Worm (Caenorhabditis elegans) whole organism, L1 larva: ENCODE measurements around the gene ugt-10.

Source experiments
- C16A3.4 ChIP-seq: fragments of 150-350 bp; optimal IDR thresholded peaks from 2 replicates; lab custom pipeline; 2014; ENCODE audit warnings: missing biosample characterization, missing genetic modification characterization
- aha-1 ChIP-seq: fragments of 150-350 bp; optimal IDR thresholded peaks from 2 replicates; lab custom pipeline; 2014; ENCODE audit warnings: missing biosample characterization, missing genetic modification characterization
- ceh-63 ChIP-seq: fragments of 200-800 bp; sonication (Bioruptor generic); optimal IDR thresholded peaks from 2 replicates; lab custom pipeline; 2018; ENCODE audit warnings: mild to moderate bottlenecking, missing genetic modification characterization, missing compliant biosample characterization
- ceh-8 ChIP-seq: fragments of 200-800 bp; sonication (Bioruptor generic); optimal IDR thresholded peaks from 2 replicates; lab custom pipeline; 2018; ENCODE audit warnings: mild to moderate bottlenecking, missing genetic modification characterization, moderate library complexity, missing compliant biosample characterization
- ceh-82 ChIP-seq, 3 experiments: fragments of 150-350 bp in 1 of 3; sonication (generic microtip) in 2 of 3; optimal IDR thresholded peaks; 2 replicates each; lab custom pipeline; 2014 to 2017; ENCODE audit warnings: missing biosample characterization in 3 of 3, missing genetic modification characterization in 3 of 3
- ceh-90 ChIP-seq: sonication (generic microtip); optimal IDR thresholded peaks from 2 replicates; lab custom pipeline; 2016; ENCODE audit warnings: missing genetic modification characterization, missing compliant biosample characterization
- dpl-1 ChIP-seq, 3 experiments: fragments of 150-350 bp in 2 of 3; sonication (generic microtip) in 1 of 3; optimal IDR thresholded peaks; 2 replicates each; lab custom pipeline; 2014 to 2017; ENCODE audit warnings: missing biosample characterization in 3 of 3, missing genetic modification characterization in 3 of 3, missing genetic modification reagents in 3 of 3
- dsc-1 ChIP-seq: sonication (generic microtip); optimal IDR thresholded peaks from 2 replicates; lab custom pipeline; 2016; ENCODE audit warnings: mild to moderate bottlenecking, missing genetic modification characterization, missing compliant biosample characterization
- efl-1 ChIP-seq, 4 experiments: fragments of 150-350 bp; optimal IDR thresholded peaks in 3 of 4; peaks in 1 of 4; 1 replicate in 1 of 4; 2 replicates in 3 of 4; lab custom pipeline; 2014; ENCODE audit warnings: missing biosample characterization in 2 of 4, missing genetic modification characterization in 2 of 4, missing genetic modification reagents in 2 of 4
- efl-3 ChIP-seq: fragments of 200-800 bp; sonication (Bioruptor generic); optimal IDR thresholded peaks from 2 replicates; lab custom pipeline; 2018; ENCODE audit warnings: mild to moderate bottlenecking, missing genetic modification characterization, missing compliant biosample characterization
- egl-13 ChIP-seq: sonication (generic microtip); optimal IDR thresholded peaks from 2 replicates; lab custom pipeline; 2016; ENCODE audit warnings: missing genotype, missing genetic modification reagents, missing genetic modification characterization, missing compliant biosample characterization
- egl-27 ChIP-seq, 2 experiments: fragments of 150-350 bp in 1 of 2; sonication (generic microtip); optimal IDR thresholded peaks; 3 replicates each; lab custom pipeline; 2017 to 2018; ENCODE audit warnings: missing biosample characterization in 2 of 2, missing genetic modification characterization in 2 of 2, missing genetic modification reagents in 2 of 2
- elt-2 ChIP-seq: sonication (generic microtip); optimal IDR thresholded peaks from 2 replicates; lab custom pipeline; 2016; ENCODE audit warnings: missing genetic modification characterization, mild to moderate bottlenecking, inconsistent platforms, missing compliant biosample characterization, missing genetic modification reagents
- fkh-10 ChIP-seq: sonication (generic microtip); optimal IDR thresholded peaks from 2 replicates; lab custom pipeline; 2017; ENCODE audit warnings: missing biosample characterization, missing genetic modification reagents, missing genetic modification characterization
- fkh-4 ChIP-seq: sonication (generic microtip); optimal IDR thresholded peaks from 2 replicates; lab custom pipeline; 2016; ENCODE audit warnings: missing compliant biosample characterization, missing genetic modification characterization, borderline replicate concordance
- fkh-8 ChIP-seq: sonication (generic microtip); optimal IDR thresholded peaks from 2 replicates; lab custom pipeline; 2016; ENCODE audit warnings: mild to moderate bottlenecking, missing genetic modification characterization, missing compliant biosample characterization
- fos-1 ChIP-seq: fragments of 150-350 bp; optimal IDR thresholded peaks from 2 replicates; lab custom pipeline; 2014; ENCODE audit warnings: missing biosample characterization, missing genetic modification characterization
- hlh-4 ChIP-seq: sonication (generic microtip); optimal IDR thresholded peaks from 2 replicates; lab custom pipeline; 2016; ENCODE audit warnings: mild to moderate bottlenecking, missing genetic modification characterization, missing compliant biosample characterization
- irx-1 ChIP-seq: sonication (generic microtip); optimal IDR thresholded peaks from 2 replicates; lab custom pipeline; 2016; ENCODE audit warnings: missing genetic modification characterization, missing compliant biosample characterization
- jun-1 ChIP-seq: fragments of 150-350 bp; optimal IDR thresholded peaks from 2 replicates; lab custom pipeline; 2014; ENCODE audit warnings: missing biosample characterization, missing genetic modification reagents, missing genetic modification characterization
- lin-13 ChIP-seq: fragments of 150-350 bp; optimal IDR thresholded peaks from 2 replicates; lab custom pipeline; 2014; ENCODE audit warnings: missing biosample characterization, missing genetic modification reagents, missing genetic modification characterization
- lin-14 ChIP-seq: fragments of 200-800 bp; sonication (Bioruptor generic); optimal IDR thresholded peaks from 2 replicates; lab custom pipeline; 2018; ENCODE audit warnings: mild to moderate bottlenecking, missing genetic modification characterization, moderate library complexity, missing compliant biosample characterization
- lin-15B ChIP-seq: fragments of 150-350 bp; sonication (generic microtip); optimal IDR thresholded peaks from 3 replicates; lab custom pipeline; 2014; ENCODE audit warnings: missing biosample characterization, missing genetic modification characterization
- lin-35 ChIP-seq, 2 experiments: fragments of 150-350 bp; optimal IDR thresholded peaks; 2 replicates each; lab custom pipeline; 2014; ENCODE audit warnings: missing biosample characterization in 2 of 2, missing genetic modification characterization in 2 of 2, missing genetic modification reagents in 2 of 2
- lsy-2 ChIP-seq, 2 experiments: fragments of 150-350 bp; optimal IDR thresholded peaks; 2 replicates each; lab custom pipeline; 2014; ENCODE audit warnings: missing biosample characterization in 2 of 2, missing genetic modification characterization in 2 of 2
- mab-9 ChIP-seq: fragments of 200-800 bp; sonication (Bioruptor generic); IDR thresholded peaks from 2 replicates; pipeline ENCODE4 v1.3.6; 2022; ENCODE audit warnings: missing genetic modification reagents, missing genetic modification characterization, missing compliant biosample characterization
- mep-1 ChIP-seq: fragments of 150-350 bp; optimal IDR thresholded peaks from 2 replicates; lab custom pipeline; 2014; ENCODE audit warnings: missing biosample characterization, missing genetic modification characterization
- nhr-20 ChIP-seq: sonication (generic microtip); optimal IDR thresholded peaks from 2 replicates; lab custom pipeline; 2016; ENCODE audit warnings: mild to moderate bottlenecking, missing genetic modification characterization, missing compliant biosample characterization
- nhr-47 ChIP-seq: sonication (generic microtip); optimal IDR thresholded peaks from 2 replicates; lab custom pipeline; 2016; ENCODE audit warnings: mild to moderate bottlenecking, missing genetic modification characterization, moderate library complexity, missing compliant biosample characterization
- nhr-71 ChIP-seq: sonication (generic microtip); optimal IDR thresholded peaks from 2 replicates; lab custom pipeline; 2016; ENCODE audit warnings: mild to moderate bottlenecking, missing genetic modification characterization, moderate library complexity, missing compliant biosample characterization
- nhr-77 ChIP-seq: fragments of 150-350 bp; optimal IDR thresholded peaks from 2 replicates; lab custom pipeline; 2014; ENCODE audit warnings: missing biosample characterization, missing genetic modification characterization
- nhr-84 ChIP-seq: sonication (generic microtip); optimal IDR thresholded peaks from 2 replicates; lab custom pipeline; 2017; ENCODE audit warnings: missing biosample characterization, missing genetic modification characterization
- nhr-85 ChIP-seq: sonication (generic microtip); peaks from one replicate; lab custom pipeline; 2016; ENCODE audit warnings: missing genetic modification characterization, inconsistent platforms, missing compliant biosample characterization
- nhr-90 ChIP-seq: sonication (generic microtip); optimal IDR thresholded peaks from 2 replicates; lab custom pipeline; 2016; ENCODE audit warnings: mild to moderate bottlenecking, missing genetic modification characterization, missing compliant biosample characterization; ENCODE audit not compliant: poor library complexity
- snu-23 ChIP-seq: sonication (generic microtip); optimal IDR thresholded peaks from 2 replicates; lab custom pipeline; 2016; ENCODE audit warnings: missing genetic modification characterization, missing compliant biosample characterization
- sox-4 ChIP-seq: sonication (generic microtip); optimal IDR thresholded peaks from 2 replicates; lab custom pipeline; 2016; ENCODE audit warnings: missing genetic modification characterization, missing compliant biosample characterization
- swsn-7 ChIP-seq: sonication (generic microtip); optimal IDR thresholded peaks from 2 replicates; lab custom pipeline; 2016; ENCODE audit warnings: missing genetic modification characterization, missing compliant biosample characterization
- tbx-2 ChIP-seq: sonication (generic microtip); optimal IDR thresholded peaks from 2 replicates; lab custom pipeline; 2016; ENCODE audit warnings: missing genetic modification characterization, missing compliant biosample characterization
- tlp-1 ChIP-seq: fragments of 150-350 bp; optimal IDR thresholded peaks from 2 replicates; lab custom pipeline; 2014; ENCODE audit warnings: missing biosample characterization, missing genetic modification characterization
- unc-62 ChIP-seq: fragments of 150-350 bp; optimal IDR thresholded peaks from 2 replicates; lab custom pipeline; 2014; ENCODE audit warnings: missing biosample characterization, missing genetic modification reagents, missing genetic modification characterization
- unc-86 ChIP-seq: sonication (generic microtip); optimal IDR thresholded peaks from 2 replicates; lab custom pipeline; 2016; ENCODE audit warnings: missing genetic modification characterization, missing compliant biosample characterization
- vab-15 ChIP-seq: sonication (generic microtip); optimal IDR thresholded peaks from 2 replicates; lab custom pipeline; 2017; ENCODE audit warnings: missing genotype, mild to moderate bottlenecking, missing genetic modification characterization, missing compliant biosample characterization
- zag-1 ChIP-seq: fragments of 150-350 bp; optimal IDR thresholded peaks from 2 replicates; lab custom pipeline; 2014; ENCODE audit warnings: missing biosample characterization, missing genetic modification characterization
- ztf-11 ChIP-seq, 2 experiments: sonication (generic microtip); optimal IDR thresholded peaks; 2 replicates each; lab custom pipeline; 2016 to 2017; ENCODE audit warnings: missing genetic modification characterization in 2 of 2, missing biosample characterization in 1 of 2, missing compliant biosample characterization in 1 of 2
- ztf-4 ChIP-seq: fragments of 150-350 bp; optimal IDR thresholded peaks from 2 replicates; lab custom pipeline; 2014; ENCODE audit warnings: missing biosample characterization, missing genetic modification characterization

ugt-10 gene

ce11 chrV:4865364-4865763 lies 34.6 kb downstream of the ugt-10 start, which contains the start of gene srd-32:
TSS of gene srd-32 (plus strand) at chrV:4865664.
- no peak for TF ChIP-seq vab-15 (tag; lab: Kevin White, UChicago)
- TF ChIP-seq dsc-1, result peak; percentile 68

ce11 chrV:4864330-4864729 lies 35.6 kb downstream of the ugt-10 start:
- TF ChIP-seq dpl-1 (GFP tag; optimal IDR thresholded peaks at IDR 0.05; lab: Kevin White, UChicago), result no peak
- peak; percentile 92 for TF ChIP-seq dsc-1
- no peak for TF ChIP-seq lsy-2 (tag; optimal IDR thresholded peaks at IDR 0.05; lab: Kevin White, UChicago)
- peak; percentile 78 for TF ChIP-seq fkh-4 (tag; lab: Kevin White, UChicago)
- peak; percentile 4 for TF ChIP-seq fkh-8 (tag; lab: Kevin White, UChicago)

- TF ChIP-seq jun-1 (no peak), hlh-4 (tag; lab: Kevin White, UChicago) (no peak), lin-15B (tag; lab: Kevin White, UChicago) (no peak), lin-14 (GFP tag; lab: Kevin White, UChicago) (peak; percentile 73), ztf-11 (tag; optimal IDR thresholded peaks at IDR 0.05; lab: Kevin White, UChicago) (no peak), ceh-63 (no peak), egl-27 (tag; optimal IDR thresholded peaks at IDR 0.05; lab: Kevin White, UChicago) (no peak), nhr-77 (tag; lab: Kevin White, UChicago) (peak; percentile 27), lin-13 (GFP tag; lab: Kevin White, UChicago) (no peak), efl-3 (no peak), irx-1 (tag; lab: Kevin White, UChicago) (no peak), unc-86 (no peak), lin-35 (GFP tag; optimal IDR thresholded peaks at IDR 0.05; lab: Kevin White, UChicago) (peak in 1 of 2 experiments; percentile 32), C16A3.4 (tag; lab: Kevin White, UChicago) (peak; percentile 1), tlp-1 (no peak), mep-1 (tag; lab: Kevin White, UChicago) (peak; percentile 21), ztf-4 (tag; lab: Kevin White, UChicago) (peak; percentile 18), aha-1 (tag; lab: Kevin White, UChicago) (no peak), fos-1 (tag; lab: Kevin White, UChicago) (no peak), nhr-20 (peak; percentile 53), dpl-1 (GFP tag; optimal IDR thresholded peaks at IDR 0.05; lab: Kevin White, UChicago) (no peak), snu-23 (peak; percentile 31), nhr-71 (peak; percentile 49), efl-1 (optimal IDR thresholded peaks at IDR 0.05; lab: Kevin White, UChicago) (no peak), efl-1 (GFP tag; optimal IDR thresholded peaks at IDR 0.05 in 1 of 2; lab: Kevin White, UChicago) (no peak), elt-2 (no peak), dsc-1 (no peak), nhr-90 (tag; lab: Kevin White, UChicago) (no peak), nhr-85 (tag; lab: Kevin White, UChicago) (peak; percentile 50), ceh-8 (GFP tag; lab: Kevin White, UChicago) (no peak), swsn-7 (tag; lab: Kevin White, UChicago) (no peak)
These were observed 37.2 kb downstream of the ugt-10 start, which contains the start of gene C37H5.13 for ce11 chrV:4862737-4863136. TSS of gene C37H5.13 (minus strand) at chrV:4862965.

- no peak for TF ChIP-seq ceh-90 (tag; lab: Kevin White, UChicago)
- no peak for TF ChIP-seq ceh-82 (tag; optimal IDR thresholded peaks at IDR 0.05; lab: Kevin White, UChicago)
- no peak for TF ChIP-seq hlh-4 (tag; lab: Kevin White, UChicago)
- no peak for TF ChIP-seq zag-1 (tag; lab: Kevin White, UChicago)
- TF ChIP-seq unc-62 (GFP tag; lab: Kevin White, UChicago), result no peak
- TF ChIP-seq dsc-1, result peak; percentile 50
- TF ChIP-seq nhr-47 (tag; lab: Kevin White, UChicago), result peak; percentile 25
- TF ChIP-seq tbx-2 (tag; lab: Kevin White, UChicago), result no peak
- peak; percentile 37 for TF ChIP-seq nhr-71
- no peak for TF ChIP-seq mab-9 (GFP tag; lab: Robert Waterston, UW)
- peak; percentile 18 for TF ChIP-seq snu-23
- no peak for TF ChIP-seq fos-1 (tag; lab: Kevin White, UChicago)
- peak; percentile 15 for TF ChIP-seq fkh-8 (tag; lab: Kevin White, UChicago)
- no peak for TF ChIP-seq fkh-10
- TF ChIP-seq lin-14 (GFP tag; lab: Kevin White, UChicago), result peak; percentile 57
- TF ChIP-seq irx-1 (tag; lab: Kevin White, UChicago), result no peak
- no peak for TF ChIP-seq tlp-1
- TF ChIP-seq nhr-77 (tag; lab: Kevin White, UChicago), result no peak
- TF ChIP-seq nhr-84 (tag; lab: Kevin White, UChicago), result no peak
- TF ChIP-seq efl-3, result no peak
- TF ChIP-seq lsy-2 (tag; optimal IDR thresholded peaks at IDR 0.05; lab: Kevin White, UChicago), result peak in 1 of 2 experiments; percentile 13
- TF ChIP-seq egl-13 (tag; lab: Kevin White, UChicago), result peak; percentile 22
- TF ChIP-seq sox-4 (tag; lab: Kevin White, UChicago), result no peak
- no peak for TF ChIP-seq nhr-90 (tag; lab: Kevin White, UChicago)
These were observed 39.4 kb downstream of the ugt-10 start for ce11 chrV:4860525-4860924.
